Fruit fly (Drosophila melanogaster) whole organism, embryonic: ENCODE results near the gene CG31245.

Experiments used
- Abd-B ChIP-seq: fragments of 200-800 bp; sonication (Bioruptor generic); optimal IDR thresholded peaks from 2 replicates; lab custom pipeline; 2018; ENCODE audit warnings: missing biosample characterization, mild to moderate bottlenecking, missing genetic modification characterization, moderate library complexity
- CG11247 ChIP-seq: fragments of 200-800 bp; sonication (Bioruptor generic); IDR thresholded peaks from 2 replicates; pipeline ENCODE4 v1.3.6; 2022; ENCODE audit warnings: missing biosample characterization, missing genetic modification characterization
- CG11456 ChIP-seq: fragments of 200-800 bp; sonication (Bioruptor generic); IDR thresholded peaks from 3 replicates; pipeline ENCODE4 v1.3.6; 2022; ENCODE audit warnings: missing biosample characterization, missing genetic modification characterization
- CG11696 ChIP-seq: fragments of 200-800 bp; sonication (Bioruptor generic); IDR thresholded peaks from 2 replicates; pipeline ENCODE4 v1.3.6; 2022; ENCODE audit warnings: missing biosample characterization, missing genetic modification characterization
- CG12299 ChIP-seq: fragments of 200-800 bp; sonication (Bioruptor generic); optimal IDR thresholded peaks from 2 replicates; lab custom pipeline; 2018; ENCODE audit warnings: missing biosample characterization, mild to moderate bottlenecking, missing genetic modification characterization
- CG13123 ChIP-seq: fragments of 200-800 bp; sonication (Bioruptor generic); optimal IDR thresholded peaks from 2 replicates; lab custom pipeline; 2016; ENCODE audit warnings: missing biosample characterization, missing genetic modification characterization
- CG13287 ChIP-seq: fragments of 200-800 bp; sonication (Bioruptor generic); IDR thresholded peaks from 2 replicates; pipeline ENCODE4 v1.3.6; 2022; ENCODE audit warnings: missing biosample characterization, missing genetic modification characterization; ENCODE audit not compliant: partially characterized antibody
- CG14710 ChIP-seq: fragments of 200-800 bp; sonication (Bioruptor generic); optimal IDR thresholded peaks from 3 replicates; lab custom pipeline; 2019; ENCODE audit warnings: missing biosample characterization, mild to moderate bottlenecking, missing genetic modification characterization, moderate library complexity
- CG15514 ChIP-seq: fragments of 200-800 bp; sonication (Bioruptor generic); optimal IDR thresholded peaks from 3 replicates; lab custom pipeline; 2017; ENCODE audit warnings: missing biosample characterization, missing genetic modification characterization, mild to moderate bottlenecking, moderate library complexity, missing genetic modification reagents
- CG16779 ChIP-seq: fragments of 200-800 bp; sonication (Bioruptor generic); IDR thresholded peaks from 2 replicates; pipeline ENCODE4 v1.3.6; 2022; ENCODE audit warnings: missing biosample characterization, missing genetic modification characterization
- CG16815 ChIP-seq: fragments of 200-800 bp; sonication (Bioruptor generic); optimal IDR thresholded peaks from 3 replicates; lab custom pipeline; 2017; ENCODE audit warnings: missing biosample characterization, mild to moderate bottlenecking, missing genetic modification characterization
- CG17829 ChIP-seq: fragments of 200-800 bp; optimal IDR thresholded peaks from 2 replicates; lab custom pipeline; 2019; ENCODE audit warnings: missing biosample characterization, mild to moderate bottlenecking, missing genetic modification characterization, moderate library complexity
- CG2116 ChIP-seq: fragments of 200-800 bp; sonication (Bioruptor generic); optimal IDR thresholded peaks from 3 replicates; lab custom pipeline; 2018; ENCODE audit warnings: missing biosample characterization, mild to moderate bottlenecking, missing genetic modification characterization
- CG2199 ChIP-seq: fragments of 200-800 bp; sonication (Bioruptor generic); IDR thresholded peaks from 3 replicates; pipeline ENCODE4 v1.3.6; 2022; ENCODE audit warnings: missing biosample characterization, missing genetic modification characterization
- CG2875 ChIP-seq: fragments of 200-800 bp; sonication (Bioruptor generic); optimal IDR thresholded peaks from 2 replicates; lab custom pipeline; 2017; ENCODE audit warnings: missing biosample characterization, mild to moderate bottlenecking, missing genetic modification characterization, missing genetic modification reagents
- CG30431 ChIP-seq: fragments of 200-800 bp; sonication (Bioruptor generic); optimal IDR thresholded peaks from 2 replicates; lab custom pipeline; 2017; ENCODE audit warnings: missing biosample characterization, missing genetic modification characterization
- CG3726 ChIP-seq: fragments of 200-800 bp; sonication (Bioruptor generic); IDR thresholded peaks from 3 replicates; pipeline ENCODE4, ENCODE4 v1.3.6; 2022; ENCODE audit warnings: missing biosample characterization, missing genetic modification characterization
- CG6813 ChIP-seq: fragments of 200-800 bp; sonication (Bioruptor generic); optimal IDR thresholded peaks from 2 replicates; lab custom pipeline; 2017; ENCODE audit warnings: missing biosample characterization, missing genetic modification characterization, mild to moderate bottlenecking, moderate library complexity, missing genetic modification reagents
- CG6854 ChIP-seq: fragments of 200-800 bp; sonication (Bioruptor generic); optimal IDR thresholded peaks from 3 replicates; lab custom pipeline; 2017; ENCODE audit warnings: missing biosample characterization, mild to moderate bottlenecking, missing genetic modification characterization
- CG8765 ChIP-seq: fragments of 200-800 bp; sonication (Bioruptor generic); IDR thresholded peaks from 2 replicates; pipeline ENCODE4 v1.3.6; 2022; ENCODE audit warnings: missing biosample characterization, missing genetic modification characterization
- CG9797 ChIP-seq: fragments of 200-800 bp; sonication (Bioruptor generic); optimal IDR thresholded peaks from 3 replicates; lab custom pipeline; 2018; ENCODE audit warnings: missing biosample characterization, mild to moderate bottlenecking, missing genetic modification characterization
- Dbx ChIP-seq: fragments of 200-800 bp; sonication (Bioruptor generic); IDR thresholded peaks from 3 replicates; pipeline ENCODE4 v1.3.6; 2022; ENCODE audit warnings: missing biosample characterization, missing genetic modification characterization
- Dfd ChIP-seq, 2 experiments: fragments of >200 bp; optimal IDR thresholded peaks; 2 replicates each; lab custom pipeline; 2017; ENCODE audit warnings: missing biosample characterization in 2 of 2, missing genetic modification characterization in 2 of 2
- Doc3 ChIP-seq: fragments of 200-800 bp; sonication (Bioruptor generic); IDR thresholded peaks from 3 replicates; pipeline ENCODE4 v1.3.6; 2022; ENCODE audit warnings: missing biosample characterization, missing genetic modification characterization; ENCODE audit not compliant: partially characterized antibody
- E2f1 ChIP-seq: fragments of 200-800 bp; sonication (Bioruptor generic); IDR thresholded peaks from 2 replicates; pipeline ENCODE4 v1.3.6; 2022; ENCODE audit warnings: missing biosample characterization, missing genetic modification characterization
- E2f2 ChIP-seq: fragments of 200-800 bp; sonication (Bioruptor generic); IDR thresholded peaks from 2 replicates; pipeline ENCODE4 v1.3.6; 2022; ENCODE audit warnings: missing biosample characterization, missing genetic modification characterization
- Lpt ChIP-seq: fragments of >200 bp; optimal IDR thresholded peaks from 2 replicates; lab custom pipeline; 2018; ENCODE audit warnings: missing biosample characterization, missing genetic modification characterization
- Myb ChIP-seq: fragments of 200-800 bp; sonication (Bioruptor generic); optimal IDR thresholded peaks from 2 replicates; lab custom pipeline; 2016; ENCODE audit warnings: missing biosample characterization, missing genetic modification characterization
- Neu2 ChIP-seq: fragments of 200-800 bp; sonication (Bioruptor generic); optimal IDR thresholded peaks from 3 replicates; lab custom pipeline; 2016; ENCODE audit warnings: missing biosample characterization, missing genetic modification characterization, borderline replicate concordance
- TFAM ChIP-seq: fragments of 200-800 bp; sonication (Bioruptor generic); optimal IDR thresholded peaks from 2 replicates; lab custom pipeline; 2017; ENCODE audit warnings: missing biosample characterization, missing genetic modification characterization, inconsistent platforms
- Taf1 ChIP-seq: fragments of 200-800 bp; sonication (Bioruptor generic); IDR thresholded peaks from 2 replicates; pipeline ENCODE4 v1.3.6; 2022; ENCODE audit warnings: missing biosample characterization, missing genetic modification characterization
- bigmax ChIP-seq: fragments of 200-800 bp; sonication (Bioruptor generic); optimal IDR thresholded peaks from 2 replicates; lab custom pipeline; 2018; ENCODE audit warnings: missing biosample characterization, mild to moderate bottlenecking, missing genetic modification characterization
- chinmo ChIP-seq: fragments of 200-800 bp; sonication (Bioruptor generic); IDR thresholded peaks from 4 replicates; pipeline ENCODE4 v1.3.6; 2022; ENCODE audit warnings: missing biosample characterization, missing genetic modification characterization; ENCODE audit not compliant: partially characterized antibody
- ci ChIP-seq: fragments of 200-800 bp; sonication (Bioruptor generic); IDR thresholded peaks from 3 replicates; pipeline ENCODE4 v1.3.6; 2022; ENCODE audit warnings: missing biosample characterization, missing genetic modification characterization
- dm ChIP-seq: fragments of 200-800 bp; sonication (Bioruptor generic); optimal IDR thresholded peaks from 3 replicates; lab custom pipeline; 2016; ENCODE audit warnings: missing biosample characterization, missing genetic modification characterization
- eve ChIP-seq, 2 experiments: fragments of >200 bp; optimal IDR thresholded peaks; 2 replicates each; lab custom pipeline; 2017; ENCODE audit warnings: missing biosample characterization in 2 of 2, missing genetic modification characterization in 2 of 2
- ewg ChIP-seq: fragments of 200-800 bp; sonication (Bioruptor generic); optimal IDR thresholded peaks from 3 replicates; lab custom pipeline; 2017; ENCODE audit warnings: mild to moderate bottlenecking, missing biosample characterization, missing genetic modification reagents, missing genetic modification characterization
- fd102C ChIP-seq: fragments of 200-800 bp; sonication (Bioruptor generic); optimal IDR thresholded peaks from 2 replicates; lab custom pipeline; 2018; ENCODE audit warnings: missing biosample characterization, mild to moderate bottlenecking, missing genetic modification characterization, moderate library complexity
- grau ChIP-seq: fragments of 200-800 bp; optimal IDR thresholded peaks from 3 replicates; lab custom pipeline; 2019; ENCODE audit warnings: missing biosample characterization, mild to moderate bottlenecking, missing genetic modification characterization, moderate library complexity
- jing ChIP-seq: fragments of 200-800 bp; sonication (Bioruptor generic); optimal IDR thresholded peaks from 2 replicates; lab custom pipeline; 2018; ENCODE audit warnings: missing biosample characterization, mild to moderate bottlenecking, missing genetic modification characterization
- ken ChIP-seq: fragments of 200-800 bp; sonication (Bioruptor generic); IDR thresholded peaks from 3 replicates; pipeline ENCODE4 v1.3.6; 2022; ENCODE audit warnings: missing biosample characterization, missing genetic modification characterization
- lbe ChIP-seq: fragments of 200-800 bp; sonication (Bioruptor generic); optimal IDR thresholded peaks from 2 replicates; lab custom pipeline; 2016; ENCODE audit warnings: missing biosample characterization, mild to moderate bottlenecking, missing genetic modification characterization
- lov ChIP-seq, 2 experiments: fragments of 200-800 bp in 1 of 2; fragments of >200 bp in 1 of 2; sonication (Bioruptor generic) in 1 of 2; IDR thresholded peaks in 1 of 2; optimal IDR thresholded peaks in 1 of 2; 2 replicates in 1 of 2; 3 replicates in 1 of 2; pipeline versions ENCODE4 v1.3.6 to Lab custom; 2017 to 2022; ENCODE audit warnings: missing biosample characterization in 1 of 2, missing genetic modification characterization in 1 of 2
- mld ChIP-seq: fragments of 200-800 bp; sonication (Bioruptor generic); IDR thresholded peaks from 3 replicates; pipeline ENCODE4 v1.3.6; 2022; ENCODE audit warnings: missing biosample characterization, missing genetic modification characterization; ENCODE audit not compliant: partially characterized antibody
- org-1 ChIP-seq: fragments of 200-800 bp; sonication (Bioruptor generic); optimal IDR thresholded peaks from 2 replicates; lab custom pipeline; 2017; ENCODE audit warnings: missing biosample characterization, missing genetic modification characterization
- pb ChIP-seq: fragments of 200-800 bp; sonication (Bioruptor generic); optimal IDR thresholded peaks from 3 replicates; lab custom pipeline; 2016; ENCODE audit warnings: missing biosample characterization, missing genetic modification characterization
- sc ChIP-seq, 3 experiments: fragments of >200 bp in 2 of 3; fragments of 200-800 bp in 1 of 3; sonication (Bioruptor generic) in 1 of 3; optimal IDR thresholded peaks; 2 replicates in 2 of 3; 3 replicates in 1 of 3; lab custom pipeline; 2017; ENCODE audit warnings: mild to moderate bottlenecking in 1 of 3, missing biosample characterization in 1 of 3, missing genetic modification characterization in 1 of 3, missing genetic modification reagents in 1 of 3
- tgo ChIP-seq: fragments of 200-800 bp; sonication (Bioruptor generic); IDR thresholded peaks from 3 replicates; pipeline ENCODE4 v1.3.6; 2022; ENCODE audit warnings: missing biosample characterization, missing genetic modification characterization
- yki ChIP-seq: fragments of >200 bp; optimal IDR thresholded peaks from 3 replicates; lab custom pipeline; 2018

Gene CG31245

DNA sequence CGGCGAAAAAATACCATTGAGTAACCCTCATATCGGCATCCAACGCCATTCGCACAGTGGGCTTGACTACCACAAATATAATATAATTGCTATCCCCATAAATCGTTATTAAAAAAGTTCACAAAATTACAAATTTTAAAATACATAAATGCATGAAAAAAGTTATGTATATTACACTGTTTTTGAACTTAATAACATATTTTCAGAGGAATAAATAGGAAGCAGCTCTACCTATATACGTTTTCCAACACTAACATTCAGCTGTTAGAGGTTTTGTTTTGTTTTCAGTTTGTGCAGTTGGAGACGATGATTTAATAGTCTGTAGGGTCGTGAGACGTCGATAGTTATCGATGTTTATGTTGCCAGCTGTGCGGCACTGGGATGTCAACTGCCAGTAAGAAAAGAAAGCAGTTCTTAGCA is 26.1 kb upstream of the CG31245 start, which contains the start of the genes Ino80 and Aptx (continued):
- TF ChIP-seq CG15514 (peak; percentile 97), lbe (peak; percentile 78), Neu2 (peak; percentile 84), CG13123 (GFP tag; lab: Kevin White, UChicago) (peak; percentile 90), Myb (GFP tag; lab: Kevin White, UChicago) (peak; percentile 87), ci (GFP tag; lab: Robert Waterston, UW) (peak; percentile 84), dm (GFP tag; lab: Kevin White, UChicago) (peak; percentile 86), Abd-B (GFP tag; lab: Kevin White, UChicago) (peak; percentile 98), ken (GFP tag; lab: Robert Waterston, UW) (peak; percentile 93), Doc3 (peak; percentile 85), yki (lab: Kevin White, UChicago) (no peak), CG11456 (GFP tag; lab: Robert Waterston, UW) (peak; percentile 92), CG13287 (peak; percentile 91), CG11696 (GFP tag; lab: Robert Waterston, UW) (peak; percentile 59), CG6813 (peak; percentile 70), TFAM (peak; percentile 38), CG3726 (GFP tag; lab: Robert Waterston, UW) (peak; percentile 91), fd102C (GFP tag; lab: Kevin White, UChicago) (peak; percentile 66), org-1 (GFP tag; lab: Kevin White, UChicago) (peak; percentile 84), CG16779 (GFP tag; lab: Robert Waterston, UW) (peak; percentile 72), ewg (GFP tag; lab: Kevin White, UChicago) (peak; percentile 84), grau (tag; lab: Kevin White, UChicago) (peak; percentile 93), sc (optimal IDR thresholded peaks at IDR 0.05; lab: Kevin White, UChicago) (no peak), sc (GFP tag; optimal IDR thresholded peaks at IDR 0.05; lab: Kevin White, UChicago) (peak; percentile 82), E2f2 (GFP tag; lab: Robert Waterston, UW) (peak; percentile 73), Taf1 (GFP tag; lab: Robert Waterston, UW) (peak; percentile 86), CG30431 (GFP tag; lab: Kevin White, UChicago) (peak; percentile 91), bigmax (GFP tag; lab: Kevin White, UChicago) (peak; percentile 54), CG6854 (peak; percentile 71), CG2199 (peak; percentile 71; the same call in 2 of the 3 replicates), CG17829 (tag; lab: Kevin White, UChicago) (peak; percentile 95), pb (peak; percentile 64), CG11247 (GFP tag; lab: Robert Waterston, UW) (peak; percentile 92), CG16815 (GFP tag; lab: Kevin White, UChicago) (peak; percentile 96), mld (peak; percentile 81), chinmo (GFP tag; lab: Robert Waterston, UW) (peak; percentile 83; the same call in 3 of the 4 replicates), Dbx (GFP tag; lab: Robert Waterston, UW) (peak; percentile 97), CG9797 (GFP tag; lab: Kevin White, UChicago) (peak; percentile 71), CG2116 (GFP tag; lab: Kevin White, UChicago) (peak; percentile 96), tgo (GFP tag; lab: Robert Waterston, UW) (peak; percentile 94), CG8765 (GFP tag; lab: Robert Waterston, UW) (peak; percentile 88), CG2875 (GFP tag; lab: Kevin White, UChicago) (peak; percentile 69), lov (optimal IDR thresholded peaks at IDR 0.05; lab: Kevin White, UChicago) (no peak), lov (GFP tag; IDR thresholded peaks at IDR 0.05; lab: Robert Waterston, UW) (peak; percentile 87), E2f1 (GFP tag; lab: Robert Waterston, UW) (peak; percentile 93), jing (GFP tag; lab: Kevin White, UChicago) (peak; percentile 90), Lpt (GFP tag; lab: Kevin White, UChicago) (no peak), Dfd (GFP tag; optimal IDR thresholded peaks at IDR 0.05; lab: Kevin White, UChicago) (peak in 1 of 2 experiments; percentile 52), CG14710 (tag; lab: Kevin White, UChicago) (peak; percentile 96), eve (GFP tag; optimal IDR thresholded peaks at IDR 0.05; lab: Kevin White, UChicago) (peak in 1 of 2 experiments; percentile 51), CG12299 (tag; lab: Kevin White, UChicago) (peak; percentile 79)
